Worm (Caenorhabditis elegans): ENCODE results near the gene fbxc-30.
A peak's percentile ranks its signal among the peaks of the same experiment; 100 is the strongest.

The fbxc-30 gene

DNA sequence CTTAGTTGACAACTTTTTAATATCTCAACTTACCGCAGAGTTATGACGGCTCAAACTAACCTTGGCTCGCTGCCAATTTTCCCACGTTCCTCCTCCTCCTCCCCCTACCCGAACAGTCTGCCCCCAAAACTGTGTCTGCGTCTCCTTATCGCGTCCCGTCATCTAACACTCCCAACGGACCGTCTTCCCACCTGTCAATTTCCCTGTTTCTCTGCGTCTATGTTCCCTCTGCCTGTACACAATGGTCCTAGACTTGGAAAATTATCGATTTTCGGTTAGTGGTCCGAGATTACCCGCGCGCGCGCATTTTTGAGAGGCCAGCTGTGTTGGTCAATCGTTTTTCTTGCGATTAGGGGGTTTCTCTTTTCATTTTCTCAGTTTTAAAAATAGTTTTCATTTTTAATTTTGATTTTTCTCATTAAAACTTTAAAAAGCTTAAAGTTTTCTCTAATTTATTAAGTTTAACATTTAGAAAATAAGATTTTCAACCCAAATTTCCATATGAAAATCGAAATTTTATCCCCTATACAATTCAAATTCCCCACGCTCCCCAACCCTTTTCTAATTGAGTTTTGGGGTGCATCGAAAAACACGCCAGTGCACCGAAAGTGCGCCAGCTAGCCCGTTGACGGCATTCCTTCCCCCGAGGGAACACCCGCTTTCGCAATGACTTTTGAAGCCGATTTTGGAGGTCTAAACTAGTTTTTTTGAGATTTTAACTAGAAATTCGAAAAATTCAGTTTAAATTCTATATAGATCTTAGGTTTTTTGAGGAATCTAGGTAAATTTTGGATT lies 44.2 kb upstream of the fbxc-30 start, which contains the start of gene alg-2:
Gene alg-2 (plus strand): TSS at position 220 of the 795 bp plus-strand sequence.
- TF ChIP-seq xnd-1 (tag; optimal IDR thresholded peaks at IDR 0.05) (peak; percentile 67), ZK185.1 (tag; optimal IDR thresholded peaks at IDR 0.05; ENCODE audit: poor library complexity, severe bottlenecking) (no peak), nhr-120 (GFP tag; IDR thresholded peaks at IDR 0.05) (no peak), aptf-2 (GFP tag; conservative IDR thresholded peaks at IDR 0.05) (peak; percentile 86), snpc-3.4 (tag; optimal IDR thresholded peaks at IDR 0.05) (no peak), atf-7 (tag; optimal IDR thresholded peaks at IDR 0.05) (no peak), attf-5 (GFP tag; optimal IDR thresholded peaks at IDR 0.05) (peak; percentile 45), bed-2 (GFP tag; IDR thresholded peaks at IDR 0.05) (no peak), Y79H2A.3 (GFP tag; conservative IDR thresholded peaks at IDR 0.05) (no peak), rpc-1 (optimal IDR thresholded peaks at IDR 0.05) (no peak), rpc-1 (tag; optimal IDR thresholded peaks at IDR 0.05) (no peak), sptf-2 (GFP tag; optimal IDR thresholded peaks at IDR 0.05) (no peak), lsy-27 (tag; optimal IDR thresholded peaks at IDR 0.05; ENCODE audit: borderline replicate concordance, insufficient read depth) (no peak), egrh-3 (GFP tag; IDR thresholded peaks at IDR 0.05) (peak; percentile 79), dox-1 (GFP tag; IDR thresholded peaks at IDR 0.05) (peak; percentile 36; the same call in 1 of the 2 replicates), dpl-1 (GFP tag; optimal IDR thresholded peaks at IDR 0.05) (peak; percentile 46), hmg-20 (GFP tag; IDR thresholded peaks at IDR 0.05) (no peak), chd-7 (tag; optimal IDR thresholded peaks at IDR 0.05) (no peak), hrde-1 (tag; optimal IDR thresholded peaks at IDR 0.05; ENCODE audit: borderline replicate concordance) (no peak), F33H1.4 (GFP tag; IDR thresholded peaks at IDR 0.05) (no peak), ceh-58 (GFP tag; IDR thresholded peaks at IDR 0.05) (no peak), B0336.3 (GFP tag; IDR thresholded peaks at IDR 0.05) (peak; percentile 46; the same call in 1 of the 2 replicates), aptf-3 (GFP tag; IDR thresholded peaks at IDR 0.05) (0 out of 2 replicates have a peak, but pooled peaks have one; percentile 10), B0019.2 (GFP tag; conservative IDR thresholded peaks at IDR 0.05) (no peak), nhr-80 (tag; optimal IDR thresholded peaks at IDR 0.05) (peak; percentile 43), madf-6 (GFP tag; IDR thresholded peaks at IDR 0.05) (peak; percentile 91), nhr-179 (tag; optimal IDR thresholded peaks at IDR 0.05) (no peak), ztf-26 (tag; optimal IDR thresholded peaks at IDR 0.05) (no peak), rec-8 (tag; optimal IDR thresholded peaks at IDR 0.05) (no peak), F52B5.7 (tag; optimal IDR thresholded peaks at IDR 0.05) (no peak), madf-8 (GFP tag; conservative IDR thresholded peaks at IDR 0.05) (peak; percentile 74), ztf-22 (GFP tag; optimal IDR thresholded peaks at IDR 0.05) (no peak), ztf-18 (tag; optimal IDR thresholded peaks at IDR 0.05) (peak; percentile 91), die-1 (tag; optimal IDR thresholded peaks at IDR 0.05) (peak; percentile 22), efl-1 (GFP tag; optimal IDR thresholded peaks at IDR 0.05) (peak; percentile 77), mcd-1 (GFP tag; IDR thresholded peaks at IDR 0.05) (peak; percentile 56), F22D6.2 (tag; optimal IDR thresholded peaks at IDR 0.05) (no peak), cebp-1 (GFP tag; IDR thresholded peaks at IDR 0.05) (peak; percentile 78), cebp-1 (tag; optimal IDR thresholded peaks at IDR 0.05) (peak; percentile 93), lin-35 (GFP tag; optimal IDR thresholded peaks at IDR 0.05) (peak in 1 of 3 experiments; percentile 29), D2030.7 (GFP tag; IDR thresholded peaks at IDR 0.05) (peak; percentile 61), C06A6.2 (GFP tag; conservative IDR thresholded peaks at IDR 0.05) (no peak), lsl-1 (GFP tag; optimal IDR thresholded peaks at IDR 0.05) (peak; percentile 11), ceh-91 (GFP tag; IDR thresholded peaks at IDR 0.05) (no peak), hmg-1.2 (GFP tag; IDR thresholded peaks at IDR 0.05) (peak; percentile 60), F23B12.7 (tag; optimal IDR thresholded peaks at IDR 0.05; ENCODE audit: insufficient read depth) (peak; percentile 20)
